Worm (Caenorhabditis elegans) whole organism, mixed stage, embryonic: Measurements from ENCODE around the gene paa-1.
A peak's percentile ranks its signal among the peaks of the same experiment; 100 is the strongest.

Experiments used
- M03D4.4 ChIP-seq: sonication (generic microtip); optimal IDR thresholded peaks from 2 replicates; lab custom pipeline; 2017; ENCODE audit warnings: mild to moderate bottlenecking, missing genetic modification characterization, missing compliant biosample characterization
- blmp-1 ChIP-seq: fragments of 150-350 bp; optimal IDR thresholded peaks from 2 replicates; lab custom pipeline; 2014; ENCODE audit warnings: missing biosample characterization, missing genetic modification characterization
- ceh-39 ChIP-seq: fragments of 150-350 bp; optimal IDR thresholded peaks from 2 replicates; lab custom pipeline; 2014; ENCODE audit warnings: missing biosample characterization, missing genetic modification characterization
- ceh-43 ChIP-seq: fragments of 200-800 bp; sonication (Bioruptor generic); optimal IDR thresholded peaks from 2 replicates; lab custom pipeline; 2018; ENCODE audit warnings: mild to moderate bottlenecking, missing genetic modification characterization, moderate library complexity, missing compliant biosample characterization
- ceh-83 ChIP-seq: fragments of 200-800 bp; sonication (Bioruptor generic); optimal IDR thresholded peaks from 2 replicates; lab custom pipeline; 2018; ENCODE audit warnings: mild to moderate bottlenecking, missing genetic modification characterization, missing compliant biosample characterization
- ces-1 ChIP-seq: fragments of 150-350 bp; optimal IDR thresholded peaks from 2 replicates; lab custom pipeline; 2014; ENCODE audit warnings: missing biosample characterization, missing genetic modification reagents, missing genetic modification characterization
- cnd-1 ChIP-seq: fragments of 200-800 bp; sonication (Bioruptor generic); optimal IDR thresholded peaks from 2 replicates; lab custom pipeline; 2018; ENCODE audit warnings: mild to moderate bottlenecking, missing genetic modification characterization, missing compliant biosample characterization
- drap-1 ChIP-seq: fragments of 200-800 bp; sonication (Bioruptor generic); optimal IDR thresholded peaks from 3 replicates; lab custom pipeline; 2018; ENCODE audit warnings: mild to moderate bottlenecking, missing genetic modification characterization, missing compliant biosample characterization
- flh-1 ChIP-seq: fragments of 200-800 bp; sonication (Bioruptor generic); optimal IDR thresholded peaks from 2 replicates; lab custom pipeline; 2018; ENCODE audit warnings: mild to moderate bottlenecking, missing genetic modification characterization, moderate library complexity, missing compliant biosample characterization
- hlh-1 ChIP-seq: fragments of 150-350 bp; optimal IDR thresholded peaks from 2 replicates; lab custom pipeline; 2014; ENCODE audit warnings: missing biosample characterization, missing genetic modification reagents, missing genetic modification characterization
- lin-13 ChIP-seq: fragments of 150-350 bp; optimal IDR thresholded peaks from 2 replicates; lab custom pipeline; 2014; ENCODE audit warnings: missing biosample characterization, missing genetic modification characterization
- lin-32 ChIP-seq: fragments of 200-800 bp; sonication (Bioruptor generic); optimal IDR thresholded peaks from 2 replicates; lab custom pipeline; 2018; ENCODE audit warnings: mild to moderate bottlenecking, missing genetic modification characterization, missing compliant biosample characterization
- lsy-2 ChIP-seq: fragments of 150-350 bp; optimal IDR thresholded peaks from 2 replicates; lab custom pipeline; 2014; ENCODE audit warnings: missing biosample characterization, missing genetic modification characterization
- mab-5 ChIP-seq: fragments of 150-350 bp; optimal IDR thresholded peaks from 2 replicates; lab custom pipeline; 2014; ENCODE audit warnings: missing biosample characterization, missing genetic modification characterization
- mep-1 ChIP-seq: fragments of 150-350 bp; optimal IDR thresholded peaks from 2 replicates; lab custom pipeline; 2017; ENCODE audit warnings: missing biosample characterization, missing genetic modification reagents, missing genetic modification characterization, inconsistent platforms
- mls-2 ChIP-seq: sonication (generic microtip); optimal IDR thresholded peaks from 2 replicates; lab custom pipeline; 2016; ENCODE audit warnings: mild to moderate bottlenecking, missing genetic modification characterization, moderate library complexity, missing compliant biosample characterization
- nhr-12 ChIP-seq: fragments of 150-350 bp; optimal IDR thresholded peaks from 2 replicates; lab custom pipeline; 2014; ENCODE audit warnings: missing biosample characterization, missing genetic modification characterization
- nhr-2 ChIP-seq: fragments of 150-350 bp; optimal IDR thresholded peaks from 2 replicates; lab custom pipeline; 2014; ENCODE audit warnings: missing biosample characterization, missing genetic modification characterization
- nhr-237 ChIP-seq: fragments of 150-350 bp; optimal IDR thresholded peaks from 2 replicates; lab custom pipeline; 2014; ENCODE audit warnings: missing biosample characterization, missing genetic modification characterization
- nhr-28 ChIP-seq: fragments of 150-350 bp; optimal IDR thresholded peaks from 2 replicates; lab custom pipeline; 2014; ENCODE audit warnings: missing biosample characterization, missing genetic modification characterization
- pha-4 ChIP-seq: fragments of 150-350 bp; optimal IDR thresholded peaks from 2 replicates; lab custom pipeline; 2018; ENCODE audit warnings: missing biosample characterization, missing genetic modification reagents, missing genetic modification characterization
- snpc-4 ChIP-seq: fragments of 150-350 bp; optimal IDR thresholded peaks from 2 replicates; lab custom pipeline; 2014; ENCODE audit warnings: missing biosample characterization, missing genetic modification characterization
- sptf-1 ChIP-seq: sonication (generic microtip); optimal IDR thresholded peaks from 2 replicates; lab custom pipeline; 2017; ENCODE audit warnings: mild to moderate bottlenecking, missing genetic modification characterization, moderate library complexity, missing compliant biosample characterization
- tbx-8 ChIP-seq: fragments of 200-800 bp; sonication (Bioruptor generic); optimal IDR thresholded peaks from 2 replicates; lab custom pipeline; 2018; ENCODE audit warnings: mild to moderate bottlenecking, missing genetic modification characterization, moderate library complexity, missing compliant biosample characterization
- unc-120 ChIP-seq: sonication (generic microtip); optimal IDR thresholded peaks from 2 replicates; lab custom pipeline; 2017; ENCODE audit warnings: missing genetic modification characterization, missing compliant biosample characterization; ENCODE audit not compliant: poor library complexity, severe bottlenecking
- unc-62 ChIP-seq: fragments of 150-350 bp; optimal IDR thresholded peaks from 2 replicates; lab custom pipeline; 2014; ENCODE audit warnings: missing biosample characterization, missing genetic modification reagents, missing genetic modification characterization
- zip-8 ChIP-seq: fragments of 150-350 bp; optimal IDR thresholded peaks from 2 replicates; lab custom pipeline; 2014; ENCODE audit warnings: missing biosample characterization, missing genetic modification characterization
- ztf-11 ChIP-seq: fragments of 150-350 bp; optimal IDR thresholded peaks from 2 replicates; lab custom pipeline; 2014; ENCODE audit warnings: missing biosample characterization, missing genetic modification characterization

The paa-1 gene

DNA sequence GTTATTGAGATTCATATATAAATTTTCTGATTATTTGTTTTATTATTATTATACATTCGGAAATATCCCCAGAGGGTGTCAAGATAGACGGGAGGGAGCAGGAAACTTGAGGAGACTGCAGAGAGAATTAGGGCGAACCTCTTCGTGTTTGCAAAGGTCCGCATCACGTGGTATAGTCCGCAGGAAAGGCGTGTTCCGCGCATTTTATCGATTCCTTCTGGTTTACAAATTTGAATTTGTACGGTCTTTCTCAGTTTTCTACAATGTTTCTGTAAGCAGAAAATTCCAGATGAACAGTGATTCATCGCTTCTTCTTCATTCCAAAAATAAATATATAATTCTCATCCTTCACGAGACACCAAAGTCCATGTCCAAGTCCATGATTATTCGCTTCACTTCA lies 49.4 kb downstream of the paa-1 start:
- peak; percentile 58 for TF ChIP-seq ceh-39 (tag; lab: Kevin White, UChicago)
- no peak for TF ChIP-seq ceh-43
- no peak for TF ChIP-seq ztf-11 (tag; lab: Kevin White, UChicago)
- TF ChIP-seq ces-1 (GFP tag; lab: Kevin White, UChicago): peak; percentile 12

DNA sequence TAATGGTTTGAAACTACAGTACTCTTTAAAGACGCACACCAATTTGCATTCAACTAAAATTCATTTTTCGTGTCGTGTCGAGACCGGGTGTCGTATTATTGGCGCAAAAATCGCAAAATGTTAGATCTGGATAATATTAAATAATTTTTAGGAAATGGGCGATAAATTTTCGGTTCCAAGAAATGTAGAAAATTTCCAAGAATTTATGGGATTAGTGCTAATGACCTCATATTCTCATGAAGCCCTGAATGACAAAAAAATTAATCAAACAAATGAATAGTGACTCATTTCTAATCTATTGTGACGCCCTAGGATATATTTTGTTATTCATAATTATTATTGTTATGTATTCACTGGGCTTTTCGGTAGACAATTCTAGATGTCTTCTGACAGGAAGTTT lies 50.2 kb downstream of the paa-1 start:
- no peak for TF ChIP-seq snpc-4 (tag; lab: Kevin White, UChicago)
- TF ChIP-seq lin-32 (GFP tag; lab: Kevin White, UChicago): no peak
- no peak for TF ChIP-seq sptf-1 (tag; lab: Kevin White, UChicago)
- TF ChIP-seq nhr-237 (tag; lab: Kevin White, UChicago): no peak
- no peak for TF ChIP-seq mep-1 (tag; lab: Kevin White, UChicago)
- TF ChIP-seq nhr-28: no peak
- TF ChIP-seq unc-120 (tag; lab: Kevin White, UChicago): no peak
- TF ChIP-seq nhr-12 (tag; lab: Kevin White, UChicago): no peak
- TF ChIP-seq zip-8 (tag; lab: Kevin White, UChicago): no peak
- no peak for TF ChIP-seq unc-62
- TF ChIP-seq pha-4: no peak
- TF ChIP-seq ceh-83 (GFP tag; lab: Kevin White, UChicago): no peak
- no peak for TF ChIP-seq mls-2 (tag; lab: Kevin White, UChicago)

DNA sequence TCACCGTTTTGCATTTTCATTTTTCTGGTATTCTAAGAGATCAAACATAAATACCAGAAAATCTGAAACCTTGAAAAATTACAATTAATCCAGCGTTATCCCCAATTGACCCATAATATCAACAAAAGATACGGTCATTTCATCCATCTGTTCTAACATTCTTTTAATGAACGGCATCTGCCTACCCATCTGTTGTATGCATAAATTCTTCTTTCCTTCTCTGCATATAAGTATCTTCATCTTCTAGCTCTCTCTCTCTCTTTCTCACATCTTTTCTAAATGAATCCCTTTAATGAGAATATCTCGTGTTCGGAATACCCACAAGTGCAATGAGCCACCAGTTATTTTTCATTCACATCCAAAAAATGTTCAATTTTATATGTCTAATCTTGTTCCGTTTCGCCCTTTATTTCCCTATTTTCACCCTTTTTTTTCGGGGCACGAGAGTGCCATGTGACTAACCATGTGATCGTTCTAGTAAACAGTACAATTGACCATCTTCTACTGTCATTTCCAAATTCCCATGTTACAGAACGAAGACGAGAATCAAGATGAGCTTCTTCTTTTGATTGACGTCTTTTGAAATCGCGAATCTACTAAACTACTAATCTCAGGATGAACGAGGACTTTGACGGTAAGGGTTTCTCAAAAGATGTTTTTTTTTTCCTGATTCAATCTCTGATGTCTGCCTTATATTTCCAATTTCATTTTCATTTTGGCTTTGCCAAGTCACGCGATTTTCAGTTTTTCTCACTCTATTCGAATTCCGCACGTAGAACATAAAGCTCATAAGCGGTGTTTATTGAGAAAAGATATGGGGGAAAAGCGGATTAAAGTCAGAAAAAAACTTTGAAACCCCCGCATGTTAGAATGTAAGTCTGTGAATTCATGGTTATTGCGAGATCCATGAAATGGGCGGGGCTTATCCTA lies 51.1 kb downstream of the paa-1 start, which contains the start of gene R02F2.1:
R02F2.1 (plus strand) TSS at position 528 of the 930 bp plus-strand sequence.
- TF ChIP-seq ceh-43 (no peak), ztf-11 (tag; lab: Kevin White, UChicago) (no peak), drap-1 (no peak), cnd-1 (peak; percentile 87), mab-5 (no peak), blmp-1 (tag; lab: Kevin White, UChicago) (no peak), nhr-2 (tag; lab: Kevin White, UChicago) (peak; percentile 39), tbx-8 (no peak), lin-13 (no peak), lsy-2 (tag; lab: Kevin White, UChicago) (no peak), ces-1 (GFP tag; lab: Kevin White, UChicago) (peak; percentile 84), flh-1 (GFP tag; lab: Kevin White, UChicago) (no peak), M03D4.4 (tag; lab: Kevin White, UChicago) (no peak), sptf-1 (tag; lab: Kevin White, UChicago) (no peak), unc-62 (no peak), lin-32 (GFP tag; lab: Kevin White, UChicago) (peak; percentile 71), hlh-1 (tag; lab: Kevin White, UChicago) (no peak)
